Fruit fly (Drosophila melanogaster) whole organism, adult: ENCODE data around the gene Fmr1.

ENCODE experiments used
- CG11617 ChIP-seq: fragments of 200-800 bp; sonication (Bioruptor generic); optimal IDR thresholded peaks from 2 replicates; lab custom pipeline; 2017; ENCODE audit warnings: mild to moderate bottlenecking, missing biosample characterization, missing genetic modification reagents, missing genetic modification characterization
- CG12768 ChIP-seq: fragments of 200-800 bp; sonication (Bioruptor generic); optimal IDR thresholded peaks from 2 replicates; lab custom pipeline; 2017; ENCODE audit warnings: missing biosample characterization, missing genetic modification characterization, mild to moderate bottlenecking, moderate library complexity, missing genetic modification reagents
- CG14711 ChIP-seq: fragments of 200-800 bp; sonication (Bioruptor generic); optimal IDR thresholded peaks from 2 replicates; lab custom pipeline; 2018; ENCODE audit warnings: missing biosample characterization, mild to moderate bottlenecking, missing genetic modification characterization, moderate library complexity
- CG1620 ChIP-seq: fragments of 200-800 bp; sonication (Bioruptor generic); optimal IDR thresholded peaks from 2 replicates; lab custom pipeline; 2016; ENCODE audit warnings: missing biosample characterization, missing genetic modification characterization
- CG33017 ChIP-seq: fragments of 200-800 bp; sonication (Bioruptor generic); optimal IDR thresholded peaks from 2 replicates; lab custom pipeline; 2018; ENCODE audit warnings: missing biosample characterization, mild to moderate bottlenecking, missing genetic modification characterization, moderate library complexity
- CG5204 ChIP-seq: fragments of 200-800 bp; sonication (Bioruptor generic); optimal IDR thresholded peaks from 2 replicates; lab custom pipeline; 2016; ENCODE audit warnings: missing biosample characterization, missing genetic modification characterization
- CG7045 ChIP-seq: fragments of 200-800 bp; sonication (Bioruptor generic); optimal IDR thresholded peaks from 2 replicates; lab custom pipeline; 2017; ENCODE audit warnings: missing biosample characterization, mild to moderate bottlenecking, missing genetic modification characterization
- CG7101 ChIP-seq: fragments of 200-800 bp; sonication (Bioruptor generic); optimal IDR thresholded peaks from 2 replicates; lab custom pipeline; 2018; ENCODE audit warnings: missing biosample characterization, mild to moderate bottlenecking, missing genetic modification characterization, moderate library complexity
- Clk ChIP-seq: fragments of 200-800 bp; sonication (Bioruptor generic); optimal IDR thresholded peaks from 2 replicates; lab custom pipeline; 2017; ENCODE audit warnings: missing biosample characterization, missing genetic modification characterization
- Crg-1 ChIP-seq: fragments of 200-800 bp; sonication (Bioruptor generic); optimal IDR thresholded peaks from 2 replicates; lab custom pipeline; 2016; ENCODE audit warnings: missing biosample characterization, missing genetic modification characterization
- Hr96 ChIP-seq: fragments of 200-800 bp; sonication (Bioruptor generic); optimal IDR thresholded peaks from 2 replicates; lab custom pipeline; 2016; ENCODE audit warnings: missing biosample characterization, missing genetic modification characterization
- Mnt ChIP-seq: fragments of 200-800 bp; sonication (Bioruptor generic); optimal IDR thresholded peaks from 2 replicates; lab custom pipeline; 2016; ENCODE audit warnings: missing biosample characterization, mild to moderate bottlenecking, missing genetic modification characterization
- bab1 ChIP-seq: fragments of 200-800 bp; sonication (Bioruptor generic); optimal IDR thresholded peaks from 3 replicates; lab custom pipeline; 2019; ENCODE audit warnings: missing biosample characterization, mild to moderate bottlenecking, missing genetic modification characterization, moderate library complexity
- cic ChIP-seq: fragments of 200-800 bp; sonication (Bioruptor generic); optimal IDR thresholded peaks from 2 replicates; lab custom pipeline; 2017; ENCODE audit warnings: missing biosample characterization, mild to moderate bottlenecking, missing genetic modification characterization, moderate library complexity
- cnc ChIP-seq, 2 experiments: fragments of >200 bp; optimal IDR thresholded peaks; 2 replicates each; lab custom pipeline; 2017
- kay ChIP-seq: fragments of 200-800 bp; sonication (Bioruptor generic); peaks from one replicate; lab custom pipeline; 2016; ENCODE audit warnings: missing biosample characterization, missing genetic modification characterization, borderline replicate concordance
- ovo ChIP-seq: fragments of 200-800 bp; sonication (Bioruptor generic); optimal IDR thresholded peaks from 2 replicates; lab custom pipeline; 2016; ENCODE audit warnings: missing biosample characterization, missing genetic modification characterization
- pad ChIP-seq: fragments of 200-800 bp; sonication (Bioruptor generic); optimal IDR thresholded peaks from 3 replicates; lab custom pipeline; 2017; ENCODE audit warnings: missing biosample characterization, missing genetic modification characterization, mild to moderate bottlenecking, moderate library complexity, missing genetic modification reagents
- tj ChIP-seq: fragments of 200-800 bp; sonication (Bioruptor generic); optimal IDR thresholded peaks from 3 replicates; lab custom pipeline; 2017; ENCODE audit warnings: missing biosample characterization, mild to moderate bottlenecking, missing genetic modification characterization, moderate library complexity
- toe ChIP-seq: fragments of 200-800 bp; sonication (Bioruptor generic); optimal IDR thresholded peaks from 2 replicates; lab custom pipeline; 2016; ENCODE audit warnings: missing biosample characterization, missing genetic modification characterization

The Fmr1 gene

DNA sequence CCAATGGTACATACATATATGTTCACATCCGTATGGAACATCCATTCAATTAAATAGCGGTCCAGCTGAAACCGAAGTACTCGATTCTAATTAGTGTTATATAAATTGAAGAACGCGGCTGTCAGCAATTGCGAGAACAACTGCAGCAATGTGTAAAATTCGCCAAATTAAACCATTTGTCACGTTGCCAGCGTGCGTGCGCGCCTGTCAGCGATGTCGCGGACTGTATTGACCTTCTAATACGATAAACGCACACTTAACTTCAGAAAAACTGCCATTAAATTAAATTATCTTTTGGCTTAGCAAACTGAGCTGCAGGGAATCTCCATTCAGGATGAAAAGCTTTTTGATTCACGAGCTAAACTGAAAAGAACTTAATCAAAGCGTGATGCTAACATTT, 37.3 kb upstream of the Fmr1 start:
- TF ChIP-seq CG11617 (GFP tag; lab: Kevin White, UChicago) (no peak), CG14711 (tag; lab: Kevin White, UChicago) (no peak), CG1620 (GFP tag; lab: Kevin White, UChicago) (no peak), CG7045 (GFP tag; lab: Kevin White, UChicago) (no peak), Mnt (no peak), CG12768 (GFP tag; lab: Kevin White, UChicago) (no peak), Crg-1 (GFP tag; lab: Kevin White, UChicago) (no peak), Clk (GFP tag; lab: Kevin White, UChicago) (no peak), CG5204 (GFP tag; lab: Kevin White, UChicago) (no peak), cic (GFP tag; lab: Kevin White, UChicago) (no peak), CG7101 (no peak), kay (GFP tag; lab: Kevin White, UChicago) (no peak)

DNA sequence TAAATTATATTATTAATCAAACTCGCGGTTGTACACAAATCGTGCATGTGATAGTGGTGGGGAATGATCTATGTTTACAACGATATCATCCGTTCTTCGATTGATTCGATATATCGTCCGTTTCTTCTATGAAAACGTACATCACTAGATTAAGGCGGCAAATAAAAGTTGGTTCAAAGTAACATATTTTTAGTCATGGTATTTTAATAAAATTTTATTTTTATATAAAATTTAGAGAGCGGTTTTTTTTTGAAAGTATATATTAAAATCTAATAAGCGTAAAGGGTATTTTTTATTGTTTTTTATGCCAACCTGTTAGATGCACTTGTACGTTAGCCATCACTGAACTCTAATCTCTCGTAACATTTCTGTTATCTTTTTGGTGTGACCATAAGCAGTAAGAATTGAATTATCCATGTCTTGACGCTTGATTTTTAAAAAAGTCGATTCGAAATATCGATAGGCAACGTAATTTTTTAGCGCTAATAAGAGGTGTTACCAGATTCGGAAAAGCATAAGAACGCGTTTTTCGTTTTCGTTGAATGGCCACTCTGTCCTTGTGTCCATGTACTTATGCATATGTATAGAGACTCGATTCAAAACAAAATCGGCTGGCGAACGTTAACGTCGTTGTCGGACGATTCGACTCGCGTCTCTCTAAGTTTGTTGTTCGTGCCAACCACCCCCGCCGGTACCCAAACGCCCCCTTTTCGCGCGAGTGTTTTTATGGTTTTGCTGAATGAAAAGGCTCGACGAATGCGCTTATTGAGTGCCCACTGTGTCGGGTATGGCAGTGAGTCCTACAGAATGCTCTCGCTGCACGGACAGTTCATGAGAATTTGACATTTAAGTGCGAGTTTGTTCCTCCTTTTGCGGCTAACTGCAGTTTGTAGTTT, 34.4 kb upstream of the Fmr1 start, which contains the start of the genes TAF1B and Invadolysin:
Gene TAF1B (minus strand): TSS at position 82 of the 896 bp plus-strand sequence.
Gene Invadolysin (plus strand): TSS at position 566 of the 896 bp plus-strand sequence.
- TF ChIP-seq ovo (GFP tag; lab: Kevin White, UChicago) (peak; percentile 57), kay (GFP tag; lab: Kevin White, UChicago) (peak; percentile 98), Mnt (peak; percentile 67), Clk (GFP tag; lab: Kevin White, UChicago) (no peak), Crg-1 (GFP tag; lab: Kevin White, UChicago) (peak; percentile 51), bab1 (GFP tag; lab: Kevin White, UChicago) (peak; percentile 62), CG1620 (GFP tag; lab: Kevin White, UChicago) (peak; percentile 44), toe (GFP tag; lab: Kevin White, UChicago) (peak; percentile 71), CG14711 (tag; lab: Kevin White, UChicago) (peak; percentile 42), CG5204 (GFP tag; lab: Kevin White, UChicago) (peak; percentile 48), pad (GFP tag; lab: Kevin White, UChicago) (peak; percentile 8), cic (GFP tag; lab: Kevin White, UChicago) (peak; percentile 70), CG11617 (GFP tag; lab: Kevin White, UChicago) (peak; percentile 64), CG7101 (peak; percentile 29), cnc (optimal IDR thresholded peaks at IDR 0.05; lab: Kevin White, UChicago) (no peak), tj (GFP tag; lab: Kevin White, UChicago) (no peak), CG33017 (tag; lab: Kevin White, UChicago) (peak; percentile 49), CG7045 (GFP tag; lab: Kevin White, UChicago) (no peak), Hr96 (GFP tag; lab: Kevin White, UChicago) (peak; percentile 31), CG12768 (GFP tag; lab: Kevin White, UChicago) (no peak)

DNA sequence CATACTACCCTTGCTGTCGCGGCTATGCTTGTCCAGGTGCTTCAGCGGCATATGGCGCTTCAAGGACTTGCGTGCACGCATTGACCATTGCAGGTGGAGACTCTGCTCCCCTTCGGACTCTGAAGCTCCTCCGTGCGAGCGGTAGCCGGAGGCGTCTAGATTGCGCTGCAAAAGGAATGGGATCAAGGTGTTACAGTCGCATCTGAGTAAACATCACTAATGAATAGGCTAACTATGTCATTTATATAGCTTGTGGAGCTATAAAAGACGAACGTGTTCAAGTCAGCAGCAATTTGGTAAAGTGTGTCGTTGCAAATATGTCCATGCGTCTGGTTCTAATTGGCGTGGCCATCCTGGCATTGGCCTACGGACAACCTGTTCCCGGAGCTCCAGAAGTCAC, 32.8 kb upstream of the Fmr1 start, which contains the start of gene CG42759:
Gene CG42759 (plus strand): TSS at position 301 of the 400 bp plus-strand sequence.
- no peak for TF ChIP-seq cic (GFP tag; lab: Kevin White, UChicago)
- TF ChIP-seq kay (GFP tag; lab: Kevin White, UChicago): no peak
- TF ChIP-seq cnc (optimal IDR thresholded peaks at IDR 0.05; lab: Kevin White, UChicago): no peak
- no peak for TF ChIP-seq tj (GFP tag; lab: Kevin White, UChicago)
- TF ChIP-seq bab1 (GFP tag; lab: Kevin White, UChicago): no peak

DNA sequence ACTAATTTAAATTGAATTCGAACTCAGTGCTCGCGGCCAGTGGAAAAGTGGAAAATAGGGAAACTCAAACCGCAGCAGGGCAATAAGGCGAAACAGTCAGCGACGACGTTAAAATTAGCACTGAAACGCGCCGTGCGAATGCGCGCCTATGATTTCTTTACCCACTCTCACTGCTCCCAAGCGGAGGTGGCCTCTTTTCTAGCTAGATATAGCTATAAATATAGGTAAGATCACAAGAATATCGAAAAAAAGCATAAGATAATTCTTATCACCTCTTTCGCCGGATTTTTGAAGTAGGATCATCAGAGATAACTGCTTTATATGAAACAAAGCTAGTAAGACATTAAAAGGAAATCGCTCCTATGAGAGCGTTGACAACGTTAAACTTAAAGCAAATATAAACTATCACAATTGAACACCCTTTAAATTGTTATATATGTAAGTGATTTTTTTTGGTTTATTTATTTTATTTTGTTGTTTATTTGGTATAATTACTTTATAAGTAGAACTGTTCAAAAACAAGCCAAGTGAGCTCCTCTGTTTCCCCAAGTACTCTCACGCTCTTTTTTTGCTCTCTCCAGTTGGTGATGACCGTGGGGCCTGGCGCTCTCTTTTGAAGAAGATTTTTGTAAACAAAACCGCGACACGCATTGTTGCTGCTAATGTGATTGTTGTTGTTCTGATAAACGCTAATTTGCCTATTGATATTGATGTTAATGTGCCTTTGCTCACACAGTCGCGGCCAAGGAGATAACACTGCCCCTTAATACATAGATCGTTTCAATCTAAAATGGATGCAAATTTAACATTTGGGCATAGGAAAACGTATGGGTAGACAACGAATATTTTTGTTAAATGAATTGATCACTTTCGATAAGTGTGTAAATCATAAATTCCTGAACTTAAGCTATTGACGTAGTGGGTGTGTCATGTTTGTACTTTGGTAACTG, 30.0 kb upstream of the Fmr1 start, which contains the start of gene tws:
Gene tws (minus strand): TSS at position 124 of the 950 bp plus-strand sequence.
- peak; percentile 50 for TF ChIP-seq toe (GFP tag; lab: Kevin White, UChicago)
- no peak for TF ChIP-seq ovo (GFP tag; lab: Kevin White, UChicago)
- TF ChIP-seq CG11617 (GFP tag; lab: Kevin White, UChicago): peak; percentile 76
- peak; percentile 76 for TF ChIP-seq kay (GFP tag; lab: Kevin White, UChicago)
- TF ChIP-seq CG12768 (GFP tag; lab: Kevin White, UChicago): peak; percentile 73
- TF ChIP-seq CG1620 (GFP tag; lab: Kevin White, UChicago): peak; percentile 14
- peak; percentile 56 for TF ChIP-seq CG7101
- peak; percentile 31 for TF ChIP-seq Clk (GFP tag; lab: Kevin White, UChicago)
- peak; percentile 36 for TF ChIP-seq tj (GFP tag; lab: Kevin White, UChicago)
- TF ChIP-seq CG5204 (GFP tag; lab: Kevin White, UChicago): peak; percentile 65
- peak; percentile 32 for TF ChIP-seq Mnt
- TF ChIP-seq CG7045 (GFP tag; lab: Kevin White, UChicago): no peak
- TF ChIP-seq Crg-1 (GFP tag; lab: Kevin White, UChicago): peak; percentile 48
- TF ChIP-seq bab1 (GFP tag; lab: Kevin White, UChicago): peak; percentile 52
- TF ChIP-seq CG14711 (tag; lab: Kevin White, UChicago): peak; percentile 21
- TF ChIP-seq cnc (optimal IDR thresholded peaks at IDR 0.05; lab: Kevin White, UChicago): no peak
- TF ChIP-seq cic (GFP tag; lab: Kevin White, UChicago): no peak
- peak; percentile 22 for TF ChIP-seq CG33017 (tag; lab: Kevin White, UChicago)
- no peak for TF ChIP-seq Hr96 (GFP tag; lab: Kevin White, UChicago)
- peak; percentile 38 for TF ChIP-seq pad (GFP tag; lab: Kevin White, UChicago)
